Fruit fly (Drosophila melanogaster) whole organism, embryonic: ENCODE results near the gene CG46467.

Experiments used
- Abd-B ChIP-seq: fragments of 200-800 bp; sonication (Bioruptor generic); optimal IDR thresholded peaks from 2 replicates; lab custom pipeline; 2018; ENCODE audit warnings: missing biosample characterization, mild to moderate bottlenecking, missing genetic modification characterization, moderate library complexity
- B-H1 ChIP-seq: fragments of 200-800 bp; sonication (Bioruptor generic); IDR thresholded peaks from 3 replicates; pipeline ENCODE4 v1.3.6; 2022; ENCODE audit warnings: missing biosample characterization, missing genetic modification characterization
- B-H2 ChIP-seq: fragments of 200-800 bp; sonication (Bioruptor generic); optimal IDR thresholded peaks from 2 replicates; lab custom pipeline; 2018; ENCODE audit warnings: missing biosample characterization, mild to moderate bottlenecking, missing genetic modification characterization
- Blimp-1 ChIP-seq: fragments of 200-800 bp; sonication (Bioruptor generic); optimal IDR thresholded peaks from 3 replicates; lab custom pipeline; 2018; ENCODE audit warnings: missing biosample characterization, missing genetic modification characterization, mild to moderate bottlenecking, moderate library complexity, missing genetic modification reagents
- Bteb2 ChIP-seq: fragments of 200-800 bp; sonication (Bioruptor generic); optimal IDR thresholded peaks from 2 replicates; lab custom pipeline; 2016; ENCODE audit warnings: missing biosample characterization, missing genetic modification characterization
- CG11398 ChIP-seq: fragments of 200-800 bp; sonication (Bioruptor generic); optimal IDR thresholded peaks from 2 replicates; lab custom pipeline; 2016; ENCODE audit warnings: missing biosample characterization, missing genetic modification characterization
- CG12391 ChIP-seq: fragments of 200-800 bp; sonication (Bioruptor generic); optimal IDR thresholded peaks from 3 replicates; lab custom pipeline; 2018; ENCODE audit warnings: missing biosample characterization, mild to moderate bottlenecking, missing genetic modification characterization, moderate library complexity
- CG13894 ChIP-seq: fragments of 200-800 bp; sonication (Bioruptor generic); optimal IDR thresholded peaks from 3 replicates; lab custom pipeline; 2018; ENCODE audit warnings: missing biosample characterization, mild to moderate bottlenecking, missing genetic modification characterization, moderate library complexity
- CG14014 ChIP-seq: fragments of 200-800 bp; sonication (Bioruptor generic); IDR thresholded peaks from 2 replicates; pipeline ENCODE4 v1.3.6; 2022; ENCODE audit warnings: missing biosample characterization, missing genetic modification characterization
- CG14050 ChIP-seq: fragments of 200-800 bp; sonication (Bioruptor generic); IDR thresholded peaks from 3 replicates; pipeline ENCODE4 v1.3.6; 2022; ENCODE audit warnings: missing biosample characterization, missing genetic modification characterization
- CG15073 ChIP-seq: fragments of 200-800 bp; sonication (Bioruptor generic); optimal IDR thresholded peaks from 2 replicates; lab custom pipeline; 2016; ENCODE audit warnings: missing biosample characterization, missing genetic modification characterization
- CG17186 ChIP-seq: fragments of 200-800 bp; sonication (Bioruptor generic); optimal IDR thresholded peaks from 3 replicates; lab custom pipeline; 2017; ENCODE audit warnings: missing biosample characterization, missing genetic modification reagents, missing genetic modification characterization
- CG17912 ChIP-seq: fragments of 200-800 bp; sonication (Bioruptor generic); optimal IDR thresholded peaks from 2 replicates; lab custom pipeline; 2018; ENCODE audit warnings: missing biosample characterization, mild to moderate bottlenecking, missing genetic modification characterization
- CG1832 ChIP-seq: fragments of 200-800 bp; sonication (Bioruptor generic); optimal IDR thresholded peaks from 2 replicates; lab custom pipeline; 2017; ENCODE audit warnings: missing biosample characterization, mild to moderate bottlenecking, missing genetic modification characterization, inconsistent platforms
- CG4360 ChIP-seq: fragments of 200-800 bp; sonication (Bioruptor generic); IDR thresholded peaks from 2 replicates; pipeline ENCODE4 v1.3.6; 2022; ENCODE audit warnings: missing biosample characterization, missing genetic modification characterization
- CG4424 ChIP-seq: fragments of 200-800 bp; sonication (Bioruptor generic); optimal IDR thresholded peaks from 3 replicates; lab custom pipeline; 2016; ENCODE audit warnings: missing biosample characterization, missing genetic modification characterization
- CG6765 ChIP-seq: fragments of 200-800 bp; sonication (Bioruptor generic); optimal IDR thresholded peaks from 3 replicates; lab custom pipeline; 2017; ENCODE audit warnings: missing biosample characterization, mild to moderate bottlenecking, missing genetic modification characterization
- CG7928 ChIP-seq: fragments of 200-800 bp; sonication (Bioruptor generic); optimal IDR thresholded peaks from 2 replicates; lab custom pipeline; 2017; ENCODE audit warnings: missing biosample characterization, mild to moderate bottlenecking, missing genetic modification characterization
- CG8359 ChIP-seq: fragments of 200-800 bp; sonication (Bioruptor generic); optimal IDR thresholded peaks from 2 replicates; lab custom pipeline; 2017; ENCODE audit warnings: missing biosample characterization, mild to moderate bottlenecking, missing genetic modification characterization, borderline replicate concordance
- CG9215 ChIP-seq: fragments of 200-800 bp; sonication (Bioruptor generic); IDR thresholded peaks from 2 replicates; pipeline ENCODE4 v1.3.6; 2022; ENCODE audit warnings: missing biosample characterization, missing genetic modification characterization
- CG9437 ChIP-seq: fragments of 200-800 bp; sonication (Bioruptor generic); optimal IDR thresholded peaks from 2 replicates; lab custom pipeline; 2018; ENCODE audit warnings: missing biosample characterization, mild to moderate bottlenecking, missing genetic modification characterization
- CoRest ChIP-seq: fragments of 200-800 bp; sonication (Bioruptor generic); optimal IDR thresholded peaks from 3 replicates; lab custom pipeline; 2018; ENCODE audit warnings: missing biosample characterization, mild to moderate bottlenecking, missing genetic modification characterization, moderate library complexity
- CrebB ChIP-seq: fragments of 200-800 bp; sonication (Bioruptor generic); optimal IDR thresholded peaks from 3 replicates; lab custom pipeline; 2018; ENCODE audit warnings: missing biosample characterization, mild to moderate bottlenecking, missing genetic modification characterization
- Dip3 ChIP-seq: fragments of 200-800 bp; sonication (Bioruptor generic); optimal IDR thresholded peaks from 3 replicates; lab custom pipeline; 2016; ENCODE audit warnings: missing biosample characterization, missing genetic modification characterization
- Dref ChIP-seq: fragments of 200-800 bp; sonication (Bioruptor generic); IDR thresholded peaks from 2 replicates; pipeline ENCODE4 v1.3.6; 2022; ENCODE audit warnings: missing biosample characterization, missing genetic modification characterization
- Drgx ChIP-seq: fragments of 200-800 bp; sonication (Bioruptor generic); IDR thresholded peaks from 2 replicates; pipeline ENCODE4 v1.3.6; 2022; ENCODE audit warnings: missing biosample characterization, missing genetic modification characterization
- Elba2 ChIP-seq: fragments of 200-800 bp; sonication (Bioruptor generic); optimal IDR thresholded peaks from 3 replicates; lab custom pipeline; 2016; ENCODE audit warnings: missing biosample characterization, missing genetic modification characterization
- H2.0 ChIP-seq: fragments of 200-800 bp; sonication (Bioruptor generic); IDR thresholded peaks from 2 replicates; pipeline ENCODE4 v1.3.6; 2022; ENCODE audit warnings: missing biosample characterization, missing genetic modification characterization
- Hmx ChIP-seq: fragments of 200-800 bp; sonication (Bioruptor generic); optimal IDR thresholded peaks from 2 replicates; lab custom pipeline; 2016; ENCODE audit warnings: missing biosample characterization, missing genetic modification characterization
- Hr3 ChIP-seq: fragments of 200-800 bp; sonication (Bioruptor generic); optimal IDR thresholded peaks from 3 replicates; lab custom pipeline; 2016; ENCODE audit warnings: missing biosample characterization, missing genetic modification characterization
- Kr ChIP-seq: fragments of 200-800 bp; sonication (Bioruptor generic); optimal IDR thresholded peaks from 2 replicates; lab custom pipeline; 2017; ENCODE audit warnings: missing biosample characterization, mild to moderate bottlenecking, missing genetic modification characterization
- MESR4 ChIP-seq: fragments of 200-800 bp; sonication (Bioruptor generic); optimal IDR thresholded peaks from 2 replicates; lab custom pipeline; 2018; ENCODE audit warnings: missing biosample characterization, mild to moderate bottlenecking, missing genetic modification characterization, moderate library complexity
- amos ChIP-seq: fragments of 200-800 bp; sonication (Bioruptor generic); IDR thresholded peaks from 2 replicates; pipeline ENCODE4 v1.3.6; 2022; ENCODE audit warnings: missing biosample characterization, missing genetic modification characterization; ENCODE audit not compliant: partially characterized antibody
- caup ChIP-seq: fragments of 200-800 bp; sonication (Bioruptor generic); optimal IDR thresholded peaks from 3 replicates; lab custom pipeline; 2017; ENCODE audit warnings: missing biosample characterization, mild to moderate bottlenecking, missing genetic modification characterization, moderate library complexity; ENCODE audit not compliant: severe bottlenecking
- ci ChIP-seq: fragments of 200-800 bp; sonication (Bioruptor generic); IDR thresholded peaks from 3 replicates; pipeline ENCODE4 v1.3.6; 2022; ENCODE audit warnings: missing biosample characterization, missing genetic modification characterization
- dmrt11E ChIP-seq: fragments of 200-800 bp; sonication (Bioruptor generic); optimal IDR thresholded peaks from 3 replicates; lab custom pipeline; 2018; ENCODE audit warnings: missing biosample characterization, mild to moderate bottlenecking, missing genetic modification characterization, moderate library complexity
- dpn ChIP-seq, 2 experiments: fragments of 200-800 bp; sonication (Bioruptor generic); optimal IDR thresholded peaks; 3 replicates each; lab custom pipeline; 2016; ENCODE audit warnings: missing biosample characterization in 2 of 2, missing genetic modification characterization in 2 of 2
- eyg ChIP-seq: fragments of 200-800 bp; sonication (Bioruptor generic); optimal IDR thresholded peaks from 3 replicates; lab custom pipeline; 2016; ENCODE audit warnings: missing biosample characterization, missing genetic modification characterization
- gt ChIP-seq: fragments of 200-800 bp; sonication (Bioruptor generic); IDR thresholded peaks from 2 replicates; pipeline ENCODE4 v1.3.6; 2022; ENCODE audit warnings: missing biosample characterization, missing genetic modification characterization
- insv ChIP-seq, 2 experiments: fragments of 200-800 bp; sonication (Bioruptor generic); optimal IDR thresholded peaks; 3 replicates each; lab custom pipeline; 2016 to 2018; ENCODE audit warnings: missing biosample characterization in 2 of 2, missing genetic modification characterization in 2 of 2
- mld ChIP-seq: fragments of 200-800 bp; sonication (Bioruptor generic); IDR thresholded peaks from 3 replicates; pipeline ENCODE4 v1.3.6; 2022; ENCODE audit warnings: missing biosample characterization, missing genetic modification characterization; ENCODE audit not compliant: partially characterized antibody
- onecut ChIP-seq: fragments of 200-800 bp; sonication (Bioruptor generic); IDR thresholded peaks from 2 replicates; pipeline ENCODE4 v1.3.6; 2022; ENCODE audit warnings: missing biosample characterization, missing genetic modification characterization
- pzg ChIP-seq: fragments of 200-800 bp; sonication (Bioruptor generic); optimal IDR thresholded peaks from 3 replicates; lab custom pipeline; 2018; ENCODE audit warnings: missing biosample characterization, mild to moderate bottlenecking, missing genetic modification characterization, moderate library complexity
- sd ChIP-seq: fragments of 200-800 bp; sonication (Bioruptor generic); optimal IDR thresholded peaks from 3 replicates; lab custom pipeline; 2018; ENCODE audit warnings: missing biosample characterization, mild to moderate bottlenecking, missing genetic modification characterization, moderate library complexity
- sob ChIP-seq: fragments of 200-800 bp; sonication (Bioruptor generic); IDR thresholded peaks from 2 replicates; pipeline ENCODE4 v1.3.6; 2022; ENCODE audit warnings: missing biosample characterization, missing genetic modification characterization
- sr ChIP-seq: fragments of 200-800 bp; sonication (Bioruptor generic); IDR thresholded peaks from 3 replicates; pipeline ENCODE4 v1.3.6; 2022; ENCODE audit warnings: missing biosample characterization, missing genetic modification characterization
- twi ChIP-seq: fragments of 200-800 bp; optimal IDR thresholded peaks from 2 replicates; lab custom pipeline; 2019; ENCODE audit warnings: missing biosample characterization, mild to moderate bottlenecking, missing genetic modification characterization, moderate library complexity
- unc-4 ChIP-seq: fragments of 200-800 bp; sonication (Bioruptor generic); IDR thresholded peaks from 2 replicates; pipeline ENCODE4 v1.3.6; 2022; ENCODE audit warnings: missing biosample characterization, missing genetic modification characterization; ENCODE audit not compliant: partially characterized antibody
- zf30C ChIP-seq: fragments of 200-800 bp; sonication (Bioruptor generic); optimal IDR thresholded peaks from 3 replicates; lab custom pipeline; 2018; ENCODE audit warnings: missing biosample characterization, mild to moderate bottlenecking, missing genetic modification characterization

CG46467 gene

DNA sequence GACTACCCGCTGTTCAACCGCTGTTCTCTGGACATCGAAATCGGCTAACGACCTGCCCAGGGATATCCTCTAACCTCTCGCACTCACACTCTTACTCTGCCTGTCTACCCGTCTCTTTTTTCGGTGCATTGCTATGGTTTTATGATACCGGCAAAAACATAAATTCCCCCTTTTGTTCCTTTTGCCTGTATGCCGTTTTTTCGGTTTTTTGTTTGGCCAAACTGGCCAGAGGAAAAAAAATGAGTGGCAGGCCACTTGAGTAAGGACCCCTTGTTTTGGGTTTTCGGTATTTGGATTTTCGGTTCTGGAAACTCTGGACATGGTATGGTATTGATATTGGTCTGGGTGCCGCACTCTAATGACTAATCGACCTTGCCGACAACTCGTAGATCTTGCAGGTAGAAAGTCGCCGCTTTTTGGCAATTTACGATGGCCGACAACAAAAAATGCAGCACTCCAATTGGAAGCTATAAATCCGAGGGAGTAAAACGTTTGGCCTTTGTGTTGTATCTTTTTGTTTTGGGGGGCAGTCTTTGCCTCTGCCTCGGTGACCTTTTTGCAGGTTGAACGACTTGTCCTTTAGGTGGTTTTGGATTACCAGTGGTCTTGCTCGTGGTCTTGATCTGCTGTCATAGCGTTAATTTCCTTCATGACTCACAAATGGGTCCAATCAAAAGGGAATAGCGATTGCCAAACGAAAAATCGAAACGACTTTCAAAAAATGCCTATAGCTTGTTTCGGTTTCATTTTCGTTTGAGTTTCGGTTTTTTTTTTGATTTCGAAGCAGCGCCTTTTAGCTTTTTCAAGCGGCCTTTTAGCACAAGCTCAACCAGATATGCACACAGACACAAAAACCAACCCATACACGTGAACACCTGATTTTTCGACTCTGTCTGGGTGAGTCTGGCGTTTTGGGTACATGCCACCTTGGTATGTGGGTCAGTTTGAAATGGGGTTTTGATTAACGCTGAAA, 5.7 kb downstream of the CG46467 start:
- TF ChIP-seq amos (GFP tag; lab: Robert Waterston, UW): no peak
- no peak for TF ChIP-seq caup (GFP tag; lab: Kevin White, UChicago)
- TF ChIP-seq CG9215 (GFP tag; lab: Robert Waterston, UW): no peak
- TF ChIP-seq CG14050: no peak
- no peak for TF ChIP-seq sr (GFP tag; lab: Robert Waterston, UW)
- no peak for TF ChIP-seq CrebB (tag; lab: Kevin White, UChicago)
- no peak for TF ChIP-seq B-H1 (GFP tag; lab: Robert Waterston, UW)
- no peak for TF ChIP-seq ci
- peak; percentile 12 for TF ChIP-seq CG1832 (GFP tag; lab: Kevin White, UChicago)
- no peak for TF ChIP-seq Dref (GFP tag; lab: Robert Waterston, UW)
- TF ChIP-seq onecut (GFP tag; lab: Robert Waterston, UW): no peak
- no peak for TF ChIP-seq CG15073 (GFP tag; lab: Kevin White, UChicago)
- TF ChIP-seq CG14014 (GFP tag; lab: Robert Waterston, UW): no peak
- peak; percentile 4 for TF ChIP-seq CG13894 (tag; lab: Kevin White, UChicago)
- TF ChIP-seq B-H2: no peak
- TF ChIP-seq Bteb2 (GFP tag; lab: Kevin White, UChicago): no peak
- TF ChIP-seq CG7928 (GFP tag; lab: Kevin White, UChicago): no peak
- peak; percentile 81 for TF ChIP-seq sd (tag; lab: Kevin White, UChicago)
- TF ChIP-seq CG6765 (GFP tag; lab: Kevin White, UChicago): no peak
- TF ChIP-seq mld (GFP tag; lab: Robert Waterston, UW): no peak
- no peak for TF ChIP-seq CG8359
- TF ChIP-seq unc-4 (GFP tag; lab: Robert Waterston, UW): no peak
- no peak for TF ChIP-seq H2.0 (GFP tag; lab: Robert Waterston, UW)
- no peak for TF ChIP-seq CG12391 (tag; lab: Kevin White, UChicago)
- TF ChIP-seq CoRest (tag; lab: Kevin White, UChicago): no peak
- peak; percentile 5 for TF ChIP-seq zf30C (GFP tag; lab: Kevin White, UChicago)
- no peak for TF ChIP-seq Hr3 (GFP tag; lab: Kevin White, UChicago)
- TF ChIP-seq sob (GFP tag; lab: Robert Waterston, UW): no peak
- TF ChIP-seq gt (GFP tag; lab: Robert Waterston, UW): no peak
- TF ChIP-seq CG17186: no peak
- no peak for TF ChIP-seq CG17912
- peak; percentile 22 to 91 for TF ChIP-seq insv (GFP tag; optimal IDR thresholded peaks at IDR 0.05; lab: Kevin White, UChicago)
- no peak for TF ChIP-seq CG4424 (GFP tag; lab: Kevin White, UChicago)
- no peak for TF ChIP-seq Abd-B (GFP tag; lab: Kevin White, UChicago)
- TF ChIP-seq Hmx (GFP tag; lab: Kevin White, UChicago): no peak
- peak; percentile 26; the same call in 1 of the 2 replicates for TF ChIP-seq CG4360
- TF ChIP-seq twi (tag; lab: Kevin White, UChicago): peak; percentile 57
- peak; percentile 29 for TF ChIP-seq Elba2 (GFP tag; lab: Kevin White, UChicago)
- peak; percentile 64 for TF ChIP-seq Kr (GFP tag; lab: Kevin White, UChicago)
- no peak for TF ChIP-seq dpn (GFP tag; optimal IDR thresholded peaks at IDR 0.05; lab: Kevin White, UChicago)
- TF ChIP-seq CG11398 (GFP tag; lab: Kevin White, UChicago): no peak
- no peak for TF ChIP-seq pzg (GFP tag; lab: Kevin White, UChicago)
- TF ChIP-seq MESR4 (GFP tag; lab: Kevin White, UChicago): no peak
- TF ChIP-seq Dip3 (GFP tag; lab: Kevin White, UChicago): no peak
- TF ChIP-seq Drgx (GFP tag; lab: Robert Waterston, UW): no peak
- peak; percentile 88 for TF ChIP-seq Blimp-1 (GFP tag; lab: Kevin White, UChicago)
- TF ChIP-seq CG9437: no peak
- no peak for TF ChIP-seq dmrt11E (tag; lab: Kevin White, UChicago)
- TF ChIP-seq eyg (GFP tag; lab: Kevin White, UChicago): no peak
